Worm (Caenorhabditis elegans) whole organism, early embryonic: ENCODE measurements around the gene prmn-1.

ENCODE experiments used
- aly-1 ChIP-seq: sonication (generic microtip); optimal IDR thresholded peaks from 2 replicates; lab custom pipeline; 2016; ENCODE audit warnings: missing genetic modification characterization, missing compliant biosample characterization
- ama-1 ChIP-seq: fragments of 150-350 bp; optimal IDR thresholded peaks from 2 replicates; lab custom pipeline; 2014
- ceh-13 ChIP-seq: fragments of 200-800 bp; sonication (Bioruptor generic); optimal IDR thresholded peaks from 2 replicates; lab custom pipeline; 2018; ENCODE audit warnings: mild to moderate bottlenecking, missing genetic modification characterization, missing compliant biosample characterization
- sea-1 ChIP-seq: fragments of 200-800 bp; sonication (Bioruptor generic); conservative IDR thresholded peaks from 2 replicates; pipeline ENCODE4 v1.3.6; 2022; ENCODE audit warnings: missing genetic modification characterization, missing compliant biosample characterization
- tbx-37 ChIP-seq: fragments of 200-800 bp; sonication (Bioruptor generic); conservative IDR thresholded peaks from 2 replicates; pipeline ENCODE4 v1.3.6; 2022; ENCODE audit warnings: missing genetic modification reagents, missing genetic modification characterization, missing compliant biosample characterization
- tra-4 ChIP-seq: sonication (generic microtip); optimal IDR thresholded peaks from 2 replicates; lab custom pipeline; 2017; ENCODE audit warnings: missing genetic modification characterization, missing compliant biosample characterization

DNA sequence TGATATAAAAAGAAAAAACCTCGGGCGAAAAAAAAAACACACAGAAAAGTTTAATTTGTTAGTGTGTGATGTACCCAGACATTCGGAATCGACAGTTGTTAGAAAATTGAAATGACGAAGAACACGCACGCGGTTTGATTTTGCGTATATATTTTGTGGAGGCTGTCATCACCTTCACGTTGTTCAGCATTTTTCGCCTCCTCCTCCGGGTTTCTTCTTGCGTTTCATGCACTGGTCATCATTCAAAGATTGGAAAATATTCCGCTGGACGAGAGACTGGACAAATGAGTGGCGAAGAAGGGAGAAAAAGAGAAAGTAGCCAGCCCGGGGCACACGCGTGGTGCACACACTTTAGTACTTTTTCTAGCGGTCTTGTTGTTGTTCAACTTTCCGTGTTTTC, 40.0 kb upstream of the prmn-1 start:
- TF ChIP-seq ama-1 (lab: Kevin White, UChicago): no peak
- no peak for TF ChIP-seq sea-1 (GFP tag; lab: Robert Waterston, UW)
- TF ChIP-seq ceh-13 (GFP tag; lab: Kevin White, UChicago): no peak
- no peak for TF ChIP-seq tra-4 (tag; lab: Kevin White, UChicago)
- TF ChIP-seq aly-1 (tag; lab: Kevin White, UChicago): no peak
- no peak for TF ChIP-seq tbx-37
